Fruit fly (Drosophila melanogaster): Measurements from ENCODE around the gene lft.
A peak's percentile ranks its signal among the peaks of the same experiment; 100 is the strongest.

The lft gene

dm6 chr2L:10386208-10386805, 22.0 kb downstream of the lft start, which contains the start of the genes Cdk1 and mRpS7 (continued):
- TF ChIP-seq ash1 (GFP tag; optimal IDR thresholded peaks at IDR 0.05) (no peak), CHES-1-like (GFP tag; optimal IDR thresholded peaks at IDR 0.05) (peak; percentile 47), fu2 (GFP tag; optimal IDR thresholded peaks at IDR 0.05) (peak; percentile 29), wor (GFP tag; IDR thresholded peaks at IDR 0.05) (peak; percentile 56; the same call in 1 of the 2 replicates), C15 (GFP tag; IDR thresholded peaks at IDR 0.05) (no peak), Xrp1 (GFP tag; IDR thresholded peaks at IDR 0.05) (peak; percentile 69), CG3995 (GFP tag; optimal IDR thresholded peaks at IDR 0.05) (peak; percentile 4), BEAF-32 (GFP tag; optimal IDR thresholded peaks at IDR 0.05) (peak; percentile 33), CG17912 (GFP tag; optimal IDR thresholded peaks at IDR 0.05) (no peak), ssp (GFP tag; IDR thresholded peaks at IDR 0.05) (peak; percentile 71), Sin3A (optimal IDR thresholded peaks at IDR 0.05) (no peak), insv (GFP tag; optimal IDR thresholded peaks at IDR 0.05) (no peak), Rfx (GFP tag; IDR thresholded peaks at IDR 0.05) (peak; percentile 70), HmgZ (tag; optimal IDR thresholded peaks at IDR 0.05) (peak; percentile 51), corto (GFP tag; optimal IDR thresholded peaks at IDR 0.05) (no peak), H15 (GFP tag; IDR thresholded peaks at IDR 0.05) (peak; percentile 47; the same call in 1 of the 3 replicates), CG6254 (GFP tag; optimal IDR thresholded peaks at IDR 0.05) (peak; percentile 38), Taf1 (GFP tag; IDR thresholded peaks at IDR 0.05) (0 out of 2 replicates have a peak, but pooled peaks have one; percentile 37), B-H2 (GFP tag; optimal IDR thresholded peaks at IDR 0.05) (peak; percentile 26), CG33213 (GFP tag; optimal IDR thresholded peaks at IDR 0.05) (no peak), hbn (GFP tag; IDR thresholded peaks at IDR 0.05; ENCODE audit: partially characterized antibody) (no peak), dimm (GFP tag; IDR thresholded peaks at IDR 0.05) (no peak), Lim3 (GFP tag; IDR thresholded peaks at IDR 0.05) (no peak), cwo (GFP tag; optimal IDR thresholded peaks at IDR 0.05) (peak; percentile 44), Xbp1 (GFP tag; optimal IDR thresholded peaks at IDR 0.05) (peak; percentile 77), CG30431 (GFP tag; optimal IDR thresholded peaks at IDR 0.05) (peak; percentile 26), ase (GFP tag; IDR thresholded peaks at IDR 0.05) (peak; percentile 60; the same call in 2 of the 3 replicates), Sry-δ (GFP tag; optimal IDR thresholded peaks at IDR 0.05) (peak; percentile 32), lov (optimal IDR thresholded peaks at IDR 0.05) (no peak), lov (GFP tag; IDR thresholded peaks at IDR 0.05) (no peak), slp2 (GFP tag; optimal IDR thresholded peaks at IDR 0.05) (peak; percentile 50), odd (GFP tag; optimal IDR thresholded peaks at IDR 0.05) (no peak), Bteb2 (GFP tag; optimal IDR thresholded peaks at IDR 0.05) (peak; percentile 69), Side (GFP tag; optimal IDR thresholded peaks at IDR 0.05) (peak; percentile 18), CG9817 (tag; optimal IDR thresholded peaks at IDR 0.05) (peak; percentile 68), Neu2 (GFP tag; optimal IDR thresholded peaks at IDR 0.05; ENCODE audit: borderline replicate concordance) (no peak), fd3F (GFP tag; optimal IDR thresholded peaks at IDR 0.05) (peak; percentile 66), CG12104 (GFP tag; optimal IDR thresholded peaks at IDR 0.05) (peak; percentile 63), CG7928 (GFP tag; optimal IDR thresholded peaks at IDR 0.05) (peak; percentile 18), Bdp1 (GFP tag; optimal IDR thresholded peaks at IDR 0.05) (no peak), nerfin-1 (tag; optimal IDR thresholded peaks at IDR 0.05) (peak; percentile 51), CG3726 (GFP tag; IDR thresholded peaks at IDR 0.05) (0 out of 3 replicates have a peak, but pooled peaks have one; percentile 54), onecut (GFP tag; IDR thresholded peaks at IDR 0.05) (0 out of 2 replicates have a peak, but pooled peaks have one; percentile 12), ham (GFP tag; IDR thresholded peaks at IDR 0.05) (no peak), CG3407 (GFP tag; optimal IDR thresholded peaks at IDR 0.05) (peak; percentile 44), Med (GFP tag) (peak; percentile 86), CG17829 (tag; optimal IDR thresholded peaks at IDR 0.05) (peak; percentile 70), mam (GFP tag; optimal IDR thresholded peaks at IDR 0.05) (peak; percentile 56), croc (GFP tag; conservative IDR thresholded peaks at IDR 0.05) (peak; percentile 57), CG11723 (GFP tag; optimal IDR thresholded peaks at IDR 0.05) (peak; percentile 86), Hr3 (GFP tag; optimal IDR thresholded peaks at IDR 0.05) (peak; percentile 80)

All from whole organism, embryonic.